Worm (Caenorhabditis elegans) whole organism, young adult: Measurements from ENCODE around the gene R12B2.13.

ENCODE experiments used
- ceh-91 ChIP-seq: fragments of 200-800 bp; sonication (Bioruptor generic); IDR thresholded peaks from 2 replicates; pipeline ENCODE4 v1.3.6; 2022; ENCODE audit warnings: missing genetic modification reagents, missing genetic modification characterization, missing compliant biosample characterization
- dpl-1 ChIP-seq: fragments of 150-350 bp; optimal IDR thresholded peaks from 2 replicates; lab custom pipeline; 2014; ENCODE audit warnings: missing biosample characterization, missing genetic modification reagents, missing genetic modification characterization
- rec-8 ChIP-seq, 2 experiments: sonication (generic microtip); optimal IDR thresholded peaks; 2 replicates each; lab custom pipeline; 2016; ENCODE audit warnings: mild to moderate bottlenecking in 2 of 2, missing genetic modification characterization in 2 of 2, missing genetic modification reagents in 2 of 2, missing genotype in 2 of 2, missing biosample characterization in 1 of 2, missing compliant biosample characterization in 1 of 2, moderate library complexity in 1 of 2
- snpc-4 ChIP-seq, 5 experiments: fragments of 150-350 bp in 1 of 5; sonication (generic microtip) in 4 of 5; optimal IDR thresholded peaks; 2 replicates each; lab custom pipeline; 2014 to 2018; ENCODE audit warnings: missing genetic modification characterization in 5 of 5, missing biosample characterization in 3 of 5, antibody characterized with exemption in 2 of 5, mild to moderate bottlenecking in 2 of 5, missing compliant biosample characterization in 2 of 5, missing genotype in 2 of 5, moderate library complexity in 2 of 5, missing genetic modification reagents in 1 of 5
- unc-62 ChIP-seq: fragments of 150-350 bp; optimal IDR thresholded peaks from 2 replicates; lab custom pipeline; 2014; ENCODE audit warnings: missing biosample characterization, missing genetic modification reagents, missing genetic modification characterization

- no peak for TF ChIP-seq dpl-1 (GFP tag; lab: Kevin White, UChicago)
- TF ChIP-seq ceh-91 (GFP tag; lab: Robert Waterston, UW) = no peak
- no peak for TF ChIP-seq snpc-4 (GFP tag; optimal IDR thresholded peaks at IDR 0.05; lab: Kevin White, UChicago)
- no peak for TF ChIP-seq snpc-4 (tag; optimal IDR thresholded peaks at IDR 0.05; lab: Kevin White, UChicago)
- TF ChIP-seq rec-8 (tag; optimal IDR thresholded peaks at IDR 0.05; lab: Kevin White, UChicago) = no peak
- TF ChIP-seq unc-62 (GFP tag; lab: Kevin White, UChicago) = no peak
Observed at ce11 chrIII:5872288-5872687, 39.0 kb upstream of the R12B2.13 start.
